Worm (Caenorhabditis elegans): ENCODE results near the gene F37A8.2.

ce11 chrIII:3970395-3970794 is 39.1 kb upstream of the F37A8.2 start:
- no peak for TF ChIP-seq W03F9.2 (tag; optimal IDR thresholded peaks at IDR 0.05)
- no peak for TF ChIP-seq dao-5 (tag; optimal IDR thresholded peaks at IDR 0.05)

All from whole organism, L4/young adult.